Worm (Caenorhabditis elegans) whole organism, young adult: ENCODE results near the gene T16G1.5.

Experiments used
- B0019.2 ChIP-seq: fragments of 200-800 bp; sonication (Bioruptor generic); conservative IDR thresholded peaks from 2 replicates; pipeline ENCODE4 v1.3.6; 2022; ENCODE audit warnings: missing genetic modification reagents, missing genetic modification characterization, missing compliant biosample characterization
- B0261.1 ChIP-seq: sonication (generic microtip); optimal IDR thresholded peaks from 2 replicates; lab custom pipeline; 2016; ENCODE audit warnings: mild to moderate bottlenecking, missing genetic modification characterization, moderate library complexity, missing compliant biosample characterization
- C06A6.2 ChIP-seq: fragments of 200-800 bp; sonication (Bioruptor generic); conservative IDR thresholded peaks from 2 replicates; pipeline ENCODE4 v1.3.6; 2022; ENCODE audit warnings: missing genetic modification characterization, missing compliant biosample characterization
- C17E4.6 ChIP-seq: fragments of 200-800 bp; sonication (Bioruptor generic); IDR thresholded peaks from 2 replicates; pipeline ENCODE4 v1.3.6; 2022; ENCODE audit warnings: missing genetic modification reagents, missing genetic modification characterization, missing compliant biosample characterization
- F33H1.4 ChIP-seq: fragments of 200-800 bp; sonication (Bioruptor generic); IDR thresholded peaks from 2 replicates; pipeline ENCODE4 v1.3.6; 2022; ENCODE audit warnings: missing genetic modification reagents, missing genetic modification characterization, missing compliant biosample characterization
- F37B4.10 ChIP-seq: fragments of 200-800 bp; sonication (Bioruptor generic); IDR thresholded peaks from 2 replicates; pipeline ENCODE4 v1.3.6; 2022; ENCODE audit warnings: missing genetic modification characterization, missing compliant biosample characterization
- Y53F4B.3 ChIP-seq: fragments of 200-800 bp; sonication (Bioruptor generic); IDR thresholded peaks from 2 replicates; pipeline ENCODE4 v1.3.6; 2022; ENCODE audit warnings: missing genetic modification reagents, missing genetic modification characterization, missing compliant biosample characterization
- Y95B8A.8 ChIP-seq: fragments of 200-800 bp; sonication (Bioruptor generic); IDR thresholded peaks from 2 replicates; pipeline ENCODE4 v1.3.6; 2022; ENCODE audit warnings: missing genetic modification reagents, missing genetic modification characterization, missing compliant biosample characterization
- ZK185.1 ChIP-seq: sonication (generic microtip); optimal IDR thresholded peaks from 2 replicates; lab custom pipeline; 2016; ENCODE audit warnings: mild to moderate bottlenecking, missing genetic modification characterization, missing compliant biosample characterization; ENCODE audit not compliant: poor library complexity, severe bottlenecking
- akir-1 ChIP-seq: fragments of 200-800 bp; sonication (Bioruptor generic); optimal IDR thresholded peaks from 2 replicates; lab custom pipeline; 2018; ENCODE audit warnings: mild to moderate bottlenecking, missing genetic modification characterization, moderate library complexity, missing compliant biosample characterization
- aptf-2 ChIP-seq: fragments of 200-800 bp; sonication (Bioruptor generic); conservative IDR thresholded peaks from 2 replicates; pipeline ENCODE4 v1.3.6; 2022; ENCODE audit warnings: missing genetic modification reagents, missing genetic modification characterization, missing compliant biosample characterization
- atf-7 ChIP-seq: sonication (generic microtip); optimal IDR thresholded peaks from 2 replicates; lab custom pipeline; 2017; ENCODE audit warnings: mild to moderate bottlenecking, missing genetic modification characterization, missing compliant biosample characterization
- athp-1 ChIP-seq: sonication (generic microtip); optimal IDR thresholded peaks from 2 replicates; lab custom pipeline; 2017; ENCODE audit warnings: mild to moderate bottlenecking, missing genetic modification characterization, missing compliant biosample characterization
- ccch-3 ChIP-seq: fragments of 200-800 bp; sonication (Bioruptor generic); optimal IDR thresholded peaks from 2 replicates; lab custom pipeline; 2018; ENCODE audit warnings: mild to moderate bottlenecking, missing genetic modification characterization, missing compliant biosample characterization
- ceh-27 ChIP-seq: fragments of 200-800 bp; sonication (Bioruptor generic); optimal IDR thresholded peaks from 2 replicates; lab custom pipeline; 2018; ENCODE audit warnings: mild to moderate bottlenecking, missing genetic modification characterization, moderate library complexity, missing compliant biosample characterization
- ceh-40 ChIP-seq: fragments of 200-800 bp; sonication (Bioruptor generic); IDR thresholded peaks from 2 replicates; pipeline ENCODE4 v1.3.6; 2022; ENCODE audit warnings: missing genetic modification characterization, missing compliant biosample characterization
- ceh-58 ChIP-seq: fragments of 200-800 bp; sonication (Bioruptor generic); IDR thresholded peaks from 2 replicates; pipeline ENCODE4 v1.3.6; 2022; ENCODE audit warnings: missing genetic modification characterization, missing compliant biosample characterization
- dpff-1 ChIP-seq: sonication (generic microtip); optimal IDR thresholded peaks from 2 replicates; lab custom pipeline; 2017; ENCODE audit warnings: mild to moderate bottlenecking, missing genetic modification characterization, missing compliant biosample characterization
- dpl-1 ChIP-seq: fragments of 150-350 bp; optimal IDR thresholded peaks from 2 replicates; lab custom pipeline; 2014; ENCODE audit warnings: missing biosample characterization, missing genetic modification reagents, missing genetic modification characterization
- efl-1 ChIP-seq: fragments of 150-350 bp; optimal IDR thresholded peaks from 2 replicates; lab custom pipeline; 2014; ENCODE audit warnings: missing biosample characterization, missing genetic modification reagents, missing genetic modification characterization
- egrh-3 ChIP-seq: fragments of 200-800 bp; sonication (Bioruptor generic); IDR thresholded peaks from 2 replicates; pipeline ENCODE4 v1.3.6; 2022; ENCODE audit warnings: missing genetic modification reagents, missing genetic modification characterization, missing compliant biosample characterization
- gei-17 ChIP-seq: fragments of 200-800 bp; sonication (Bioruptor generic); optimal IDR thresholded peaks from 2 replicates; lab custom pipeline; 2018; ENCODE audit warnings: mild to moderate bottlenecking, missing genetic modification characterization, missing compliant biosample characterization
- hmg-1.2 ChIP-seq: fragments of 200-800 bp; sonication (Bioruptor generic); IDR thresholded peaks from 2 replicates; pipeline ENCODE4 v1.3.6; 2022; ENCODE audit warnings: missing genetic modification reagents, missing genetic modification characterization, missing compliant biosample characterization
- hsf-1 ChIP-seq: fragments of 200-800 bp; sonication (Bioruptor generic); IDR thresholded peaks from 2 replicates; pipeline ENCODE4 v1.3.6; 2022; ENCODE audit warnings: missing genetic modification reagents, missing genetic modification characterization, missing compliant biosample characterization
- lag-1 ChIP-seq: fragments of 200-800 bp; sonication (Bioruptor generic); IDR thresholded peaks from 2 replicates; pipeline ENCODE4 v1.3.6; 2022; ENCODE audit warnings: missing genetic modification reagents, missing genetic modification characterization, missing compliant biosample characterization
- let-607 ChIP-seq, 2 experiments: fragments of 200-800 bp in 1 of 2; sonication (Bioruptor generic) in 1 of 2; sonication (generic microtip) in 1 of 2; optimal IDR thresholded peaks; 2 replicates each; lab custom pipeline; 2016 to 2018; ENCODE audit warnings: mild to moderate bottlenecking in 2 of 2, missing compliant biosample characterization in 2 of 2, missing genetic modification characterization in 2 of 2, moderate library complexity in 2 of 2, missing genotype in 1 of 2
- lin-26 ChIP-seq: fragments of 200-800 bp; sonication (Bioruptor generic); IDR thresholded peaks from 2 replicates; pipeline ENCODE4 v1.3.6; 2022; ENCODE audit warnings: missing genetic modification reagents, missing genetic modification characterization, missing compliant biosample characterization
- lin-35 ChIP-seq, 3 experiments: fragments of 150-350 bp in 2 of 3; sonication (generic microtip) in 1 of 3; optimal IDR thresholded peaks; 2 replicates each; lab custom pipeline; 2014 to 2018; ENCODE audit warnings: missing biosample characterization in 3 of 3, missing genetic modification characterization in 3 of 3, missing genetic modification reagents in 3 of 3
- lir-1 ChIP-seq: fragments of 200-800 bp; sonication (Bioruptor generic); conservative IDR thresholded peaks from 2 replicates; pipeline ENCODE4 v1.3.6; 2022; ENCODE audit warnings: missing genetic modification reagents, missing genetic modification characterization, missing compliant biosample characterization
- madf-3 ChIP-seq: fragments of 200-800 bp; sonication (Bioruptor generic); IDR thresholded peaks from 2 replicates; pipeline ENCODE4 v1.3.6; 2022; ENCODE audit warnings: missing genetic modification reagents, missing genetic modification characterization, missing compliant biosample characterization
- mcd-1 ChIP-seq: fragments of 200-800 bp; sonication (Bioruptor generic); IDR thresholded peaks from 2 replicates; pipeline ENCODE4 v1.3.6; 2022; ENCODE audit warnings: missing genetic modification reagents, missing genetic modification characterization, missing compliant biosample characterization
- nhr-80 ChIP-seq: sonication (generic microtip); optimal IDR thresholded peaks from 2 replicates; lab custom pipeline; 2016; ENCODE audit warnings: missing genetic modification characterization, missing compliant biosample characterization
- nhr-90 ChIP-seq: sonication (generic microtip); optimal IDR thresholded peaks from 2 replicates; lab custom pipeline; 2016; ENCODE audit warnings: missing genotype, mild to moderate bottlenecking, missing genetic modification characterization, missing compliant biosample characterization
- rcor-1 ChIP-seq: fragments of 200-800 bp; sonication (Bioruptor generic); IDR thresholded peaks from 2 replicates; pipeline ENCODE4 v1.3.6; 2022; ENCODE audit warnings: missing genetic modification reagents, missing genetic modification characterization, missing compliant biosample characterization
- rec-8 ChIP-seq, 2 experiments: sonication (generic microtip); optimal IDR thresholded peaks; 2 replicates each; lab custom pipeline; 2016; ENCODE audit warnings: mild to moderate bottlenecking in 2 of 2, missing genetic modification characterization in 2 of 2, missing genetic modification reagents in 2 of 2, missing genotype in 2 of 2, missing biosample characterization in 1 of 2, missing compliant biosample characterization in 1 of 2, moderate library complexity in 1 of 2
- sea-2 ChIP-seq: fragments of 200-800 bp; sonication (Bioruptor generic); IDR thresholded peaks from 2 replicates; pipeline ENCODE4 v1.3.6; 2022; ENCODE audit warnings: missing genetic modification characterization, missing compliant biosample characterization
- snpc-1.1 ChIP-seq: sonication (generic microtip); optimal IDR thresholded peaks from 2 replicates; lab custom pipeline; 2017; ENCODE audit warnings: missing genetic modification characterization, mild to moderate bottlenecking, missing compliant biosample characterization, antibody characterized with exemption, moderate library complexity, missing genotype, missing genetic modification reagents; ENCODE audit not compliant: insufficient read depth
- sptf-2 ChIP-seq: fragments of 200-800 bp; sonication (Bioruptor generic); optimal IDR thresholded peaks from 2 replicates; lab custom pipeline; 2018; ENCODE audit warnings: mild to moderate bottlenecking, missing genetic modification characterization, missing compliant biosample characterization
- zim-3 ChIP-seq: sonication (generic microtip); optimal IDR thresholded peaks from 2 replicates; lab custom pipeline; 2017; ENCODE audit warnings: mild to moderate bottlenecking, missing genetic modification characterization, moderate library complexity, missing compliant biosample characterization
- ztf-25 ChIP-seq: fragments of 200-800 bp; sonication (Bioruptor generic); IDR thresholded peaks from 2 replicates; pipeline ENCODE4 v1.3.6; 2022; ENCODE audit warnings: missing genetic modification reagents, missing genetic modification characterization, missing compliant biosample characterization
- ztf-26 ChIP-seq: sonication (generic microtip); optimal IDR thresholded peaks from 2 replicates; lab custom pipeline; 2017; ENCODE audit warnings: missing genetic modification characterization, missing compliant biosample characterization

Gene T16G1.5

ce11 chrV:12939434-12939833, at the start of gene T16G1.5:
Gene T16G1.5 (minus strand): TSS chrV:12939552.
- TF ChIP-seq ceh-40 (no peak), nhr-80 (tag; lab: Kevin White, UChicago) (peak; percentile 29)
- TF ChIP-seq, all 124 proteins: peak for 1

DNA sequence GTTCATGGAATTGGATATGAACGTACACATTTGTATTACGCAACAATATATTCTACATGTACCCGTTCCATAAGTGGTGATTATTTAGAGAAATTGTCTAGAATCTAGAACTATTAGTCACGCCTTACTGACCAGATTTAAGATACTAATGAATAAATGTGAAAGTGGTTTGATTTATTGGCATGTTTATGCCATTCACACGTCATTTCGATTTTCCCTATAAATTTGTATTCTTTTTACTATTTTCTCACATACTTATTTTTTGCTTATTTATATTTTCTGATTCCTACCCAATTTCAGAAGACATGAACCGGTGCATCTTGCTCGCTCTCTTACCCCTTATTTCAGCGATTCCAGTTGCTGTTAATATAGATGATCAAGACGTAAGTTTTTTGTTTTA, 48.9 kb upstream of the T16G1.5 start, which contains the start of gene F15B9.8:
TSS of gene F15B9.8 (plus strand) at position 301 of the 400 bp plus-strand sequence.
- TF ChIP-seq let-607 (tag; optimal IDR thresholded peaks at IDR 0.05; lab: Kevin White, UChicago) (no peak), ZK185.1 (tag; lab: Kevin White, UChicago) (no peak), sea-2 (GFP tag; lab: Robert Waterston, UW) (no peak), madf-3 (GFP tag; lab: Robert Waterston, UW) (no peak)
- TF ChIP-seq, all 124 proteins: peak for 0

DNA sequence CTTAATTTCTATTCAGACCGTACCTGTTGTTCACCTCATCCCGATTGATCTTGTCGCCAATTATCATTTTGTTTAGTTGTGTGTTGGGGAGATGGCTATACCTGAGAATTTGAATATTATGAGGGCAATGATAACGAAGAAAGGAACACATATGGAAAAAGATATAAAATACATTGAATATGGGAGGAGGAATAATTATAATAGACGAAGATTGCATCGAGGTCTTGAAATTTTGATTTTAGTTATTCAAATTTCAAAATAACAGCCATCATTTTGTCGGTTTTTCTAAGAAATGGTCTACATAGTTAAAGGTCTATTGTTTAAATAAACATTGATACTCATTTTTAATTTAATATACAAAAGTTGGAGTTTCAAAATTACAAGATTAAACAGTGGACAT, 47.7 kb upstream of the T16G1.5 start, which contains the start of gene shw-3:
TSS of gene shw-3 (minus strand) at position 101 of the 400 bp plus-strand sequence.
- TF ChIP-seq akir-1 (GFP tag; lab: Kevin White, UChicago) = no peak
- TF ChIP-seq F33H1.4 = no peak
- TF ChIP-seq, all 124 proteins: peak for 0

DNA sequence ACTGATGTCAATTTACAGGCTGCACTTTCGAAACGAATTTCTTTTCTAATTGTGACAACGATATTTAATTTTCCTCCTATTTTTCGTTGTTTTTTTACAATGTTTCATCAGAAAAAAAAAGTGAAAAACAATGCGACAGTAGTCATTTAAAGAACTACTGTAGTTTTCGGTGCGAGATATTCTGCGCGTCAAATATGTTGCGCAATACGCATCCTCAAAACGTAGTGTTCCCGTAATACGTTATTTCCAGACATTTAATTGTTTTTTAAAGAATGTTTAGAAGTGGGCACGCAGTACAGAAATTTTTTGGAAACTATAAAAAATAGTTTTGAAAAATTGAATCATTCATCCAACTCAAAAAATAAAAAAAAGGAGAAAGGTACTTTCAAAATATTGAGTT, 34.7 kb upstream of the T16G1.5 start:
- TF ChIP-seq zim-3 (no peak), let-607 (tag; optimal IDR thresholded peaks at IDR 0.05; lab: Kevin White, UChicago) (no peak), lir-1 (GFP tag; lab: Robert Waterston, UW) (no peak), B0019.2 (no peak), egrh-3 (GFP tag; lab: Robert Waterston, UW) (no peak), mcd-1 (GFP tag; lab: Robert Waterston, UW) (no peak), rcor-1 (GFP tag; lab: Robert Waterston, UW) (no peak), ztf-26 (no peak), ceh-58 (GFP tag; lab: Robert Waterston, UW) (no peak), snpc-1.1 (no peak), ceh-27 (GFP tag; lab: Kevin White, UChicago) (no peak), lin-35 (GFP tag; optimal IDR thresholded peaks at IDR 0.05; lab: Kevin White, UChicago) (no peak), athp-1 (tag; lab: Kevin White, UChicago) (no peak), hsf-1 (GFP tag; lab: Robert Waterston, UW) (no peak), C17E4.6 (no peak), dpff-1 (no peak), Y53F4B.3 (GFP tag; lab: Robert Waterston, UW) (no peak), F37B4.10 (no peak), ccch-3 (GFP tag; lab: Kevin White, UChicago) (no peak), ztf-25 (GFP tag; lab: Robert Waterston, UW) (no peak)

- TF ChIP-seq B0261.1 (tag; lab: Kevin White, UChicago) = no peak
- TF ChIP-seq hmg-1.2 (GFP tag; lab: Robert Waterston, UW) = peak; percentile 26; the same call in 1 of the 2 replicates
- TF ChIP-seq lin-35 (GFP tag; optimal IDR thresholded peaks at IDR 0.05; lab: Kevin White, UChicago) = peak in 1 of 3 experiments; percentile 63
- TF ChIP-seq nhr-90 = no peak
- TF ChIP-seq aptf-2 (GFP tag; lab: Robert Waterston, UW) = no peak
- TF ChIP-seq Y95B8A.8 (GFP tag; lab: Robert Waterston, UW) = no peak
- no peak for TF ChIP-seq ztf-25 (GFP tag; lab: Robert Waterston, UW)
- TF ChIP-seq dpl-1 (GFP tag; lab: Kevin White, UChicago) = peak; percentile 6
- TF ChIP-seq atf-7 (tag; lab: Kevin White, UChicago) = no peak
- TF ChIP-seq madf-3 (GFP tag; lab: Robert Waterston, UW) = no peak
- TF ChIP-seq gei-17 (GFP tag; lab: Kevin White, UChicago) = no peak
- TF ChIP-seq snpc-1.1 = no peak
- TF ChIP-seq mcd-1 (GFP tag; lab: Robert Waterston, UW) = peak; percentile 42; the same call in 1 of the 2 replicates
- TF ChIP-seq lag-1 (GFP tag; lab: Robert Waterston, UW) = no peak
- no peak for TF ChIP-seq rec-8 (tag; optimal IDR thresholded peaks at IDR 0.05; lab: Kevin White, UChicago)
- no peak for TF ChIP-seq sptf-2 (GFP tag; lab: Kevin White, UChicago)
- TF ChIP-seq lir-1 (GFP tag; lab: Robert Waterston, UW) = no peak
- TF ChIP-seq C06A6.2 (GFP tag; lab: Robert Waterston, UW) = no peak
- TF ChIP-seq efl-1 = peak; percentile 32
- TF ChIP-seq lin-26 (GFP tag; lab: Robert Waterston, UW) = no peak
These were observed 31.3 kb upstream of the T16G1.5 start, which contains the start of gene pnn-1 for ce11 chrV:12970575-12971160. Gene pnn-1 (plus strand): TSS chrV:12971110.
